Fruit fly (Drosophila melanogaster) whole organism, embryonic: ENCODE results near the gene CG31100.
A peak's percentile ranks its signal among the peaks of the same experiment; 100 is the strongest.

Experiments used
- Aef1 ChIP-seq: fragments of 200-800 bp; sonication (Bioruptor generic); IDR thresholded peaks from 3 replicates; pipeline ENCODE4 v1.3.6; 2022; ENCODE audit warnings: missing biosample characterization, missing genetic modification characterization
- CG10462 ChIP-seq: fragments of 200-800 bp; sonication (Bioruptor generic); optimal IDR thresholded peaks from 2 replicates; lab custom pipeline; 2016; ENCODE audit warnings: missing biosample characterization, missing genetic modification characterization
- CG11456 ChIP-seq: fragments of 200-800 bp; sonication (Bioruptor generic); IDR thresholded peaks from 3 replicates; pipeline ENCODE4 v1.3.6; 2022; ENCODE audit warnings: missing biosample characterization, missing genetic modification characterization
- CG11695 ChIP-seq: fragments of 200-800 bp; sonication (Bioruptor generic); IDR thresholded peaks from 3 replicates; pipeline ENCODE4 v1.3.6; 2022; ENCODE audit warnings: missing biosample characterization, missing genetic modification characterization
- CG12391 ChIP-seq: fragments of 200-800 bp; sonication (Bioruptor generic); optimal IDR thresholded peaks from 3 replicates; lab custom pipeline; 2018; ENCODE audit warnings: missing biosample characterization, mild to moderate bottlenecking, missing genetic modification characterization, moderate library complexity
- CG12744 ChIP-seq: fragments of 200-800 bp; sonication (Bioruptor generic); optimal IDR thresholded peaks from 2 replicates; lab custom pipeline; 2016; ENCODE audit warnings: missing biosample characterization, missing genetic modification characterization
- CG13424 ChIP-seq: fragments of 200-800 bp; sonication (Bioruptor generic); optimal IDR thresholded peaks from 2 replicates; lab custom pipeline; 2019; ENCODE audit warnings: missing biosample characterization, mild to moderate bottlenecking, missing genetic modification characterization, moderate library complexity
- CG13624 ChIP-seq: fragments of 200-800 bp; sonication (Bioruptor generic); optimal IDR thresholded peaks from 2 replicates; lab custom pipeline; 2016; ENCODE audit warnings: missing biosample characterization, missing genetic modification characterization
- CG13894 ChIP-seq: fragments of 200-800 bp; sonication (Bioruptor generic); optimal IDR thresholded peaks from 3 replicates; lab custom pipeline; 2018; ENCODE audit warnings: missing biosample characterization, mild to moderate bottlenecking, missing genetic modification characterization, moderate library complexity
- CG14014 ChIP-seq: fragments of 200-800 bp; sonication (Bioruptor generic); IDR thresholded peaks from 2 replicates; pipeline ENCODE4 v1.3.6; 2022; ENCODE audit warnings: missing biosample characterization, missing genetic modification characterization
- CG14965 ChIP-seq: fragments of 200-800 bp; sonication (Bioruptor generic); optimal IDR thresholded peaks from 2 replicates; lab custom pipeline; 2016; ENCODE audit warnings: missing biosample characterization, missing genetic modification characterization, borderline replicate concordance
- CG1647 ChIP-seq: fragments of 200-800 bp; sonication (Bioruptor generic); optimal IDR thresholded peaks from 3 replicates; lab custom pipeline; 2016; ENCODE audit warnings: missing biosample characterization, missing genetic modification characterization
- CG17186 ChIP-seq: fragments of 200-800 bp; sonication (Bioruptor generic); optimal IDR thresholded peaks from 3 replicates; lab custom pipeline; 2017; ENCODE audit warnings: missing biosample characterization, missing genetic modification reagents, missing genetic modification characterization
- CG18764 ChIP-seq: fragments of 200-800 bp; sonication (Bioruptor generic); optimal IDR thresholded peaks from 3 replicates; lab custom pipeline; 2016; ENCODE audit warnings: missing biosample characterization, missing genetic modification characterization
- CG33557 ChIP-seq: fragments of 200-800 bp; sonication (Bioruptor generic); optimal IDR thresholded peaks from 2 replicates; lab custom pipeline; 2019; ENCODE audit warnings: missing biosample characterization, mild to moderate bottlenecking, missing genetic modification characterization, moderate library complexity
- CG4730 ChIP-seq: fragments of 200-800 bp; sonication (Bioruptor generic); IDR thresholded peaks from 2 replicates; pipeline ENCODE4 v1.3.6; 2022; ENCODE audit warnings: missing biosample characterization, missing genetic modification characterization
- CG7271 ChIP-seq: fragments of 200-800 bp; sonication (Bioruptor generic); optimal IDR thresholded peaks from 2 replicates; lab custom pipeline; 2018; ENCODE audit warnings: missing biosample characterization, mild to moderate bottlenecking, missing genetic modification characterization, moderate library complexity
- CG7786 ChIP-seq: fragments of 200-800 bp; sonication (Bioruptor generic); optimal IDR thresholded peaks from 2 replicates; lab custom pipeline; 2016; ENCODE audit warnings: missing biosample characterization, missing genetic modification characterization
- CG8388 ChIP-seq: fragments of 200-800 bp; sonication (Bioruptor generic); optimal IDR thresholded peaks from 2 replicates; lab custom pipeline; 2019; ENCODE audit warnings: missing biosample characterization, mild to moderate bottlenecking, missing genetic modification characterization, moderate library complexity
- CG9797 ChIP-seq: fragments of 200-800 bp; sonication (Bioruptor generic); optimal IDR thresholded peaks from 3 replicates; lab custom pipeline; 2018; ENCODE audit warnings: missing biosample characterization, mild to moderate bottlenecking, missing genetic modification characterization
- Eip74EF ChIP-seq, 2 experiments: fragments of 200-800 bp in 1 of 2; fragments of >200 bp in 1 of 2; sonication (Bioruptor generic) in 1 of 2; optimal IDR thresholded peaks; 2 replicates each; lab custom pipeline; 2017 to 2019; ENCODE audit warnings: missing biosample characterization in 2 of 2, missing genetic modification characterization in 2 of 2, mild to moderate bottlenecking in 1 of 2, moderate library complexity in 1 of 2
- Gsc ChIP-seq: fragments of 200-800 bp; sonication (Bioruptor generic); IDR thresholded peaks from 2 replicates; pipeline ENCODE4 v1.3.6; 2022; ENCODE audit warnings: missing biosample characterization, missing genetic modification characterization
- Max ChIP-seq: fragments of 200-800 bp; sonication (Bioruptor generic); optimal IDR thresholded peaks from 2 replicates; lab custom pipeline; 2016; ENCODE audit warnings: missing biosample characterization, mild to moderate bottlenecking, missing genetic modification characterization
- NfI ChIP-seq: fragments of 200-800 bp; sonication (Bioruptor generic); optimal IDR thresholded peaks from 3 replicates; lab custom pipeline; 2018; ENCODE audit warnings: missing biosample characterization, mild to moderate bottlenecking, missing genetic modification characterization, moderate library complexity
- Poxn ChIP-seq: fragments of 200-800 bp; sonication (Bioruptor generic); IDR thresholded peaks from 2 replicates; pipeline ENCODE4 v1.3.6; 2022; ENCODE audit warnings: missing biosample characterization, missing genetic modification characterization
- YL-1 ChIP-seq: fragments of 200-800 bp; sonication (Bioruptor generic); optimal IDR thresholded peaks from 3 replicates; lab custom pipeline; 2017; ENCODE audit warnings: missing biosample characterization, mild to moderate bottlenecking, missing genetic modification characterization
- bowl ChIP-seq: fragments of 200-800 bp; sonication (Bioruptor generic); IDR thresholded peaks from 2 replicates; pipeline ENCODE4 v1.3.6; 2022; ENCODE audit warnings: missing biosample characterization, missing genetic modification characterization
- btn ChIP-seq: fragments of 200-800 bp; sonication (Bioruptor generic); optimal IDR thresholded peaks from 2 replicates; lab custom pipeline; 2016; ENCODE audit warnings: missing biosample characterization, missing genetic modification characterization
- cas ChIP-seq: fragments of 200-800 bp; sonication (Bioruptor generic); IDR thresholded peaks from 2 replicates; pipeline ENCODE4 v1.3.6; 2022; ENCODE audit warnings: missing biosample characterization, missing genetic modification characterization
- corto ChIP-seq: fragments of 200-800 bp; sonication (Bioruptor generic); optimal IDR thresholded peaks from 2 replicates; lab custom pipeline; 2016; ENCODE audit warnings: missing biosample characterization, mild to moderate bottlenecking, missing genetic modification characterization, moderate library complexity
- dm ChIP-seq: fragments of 200-800 bp; sonication (Bioruptor generic); optimal IDR thresholded peaks from 3 replicates; lab custom pipeline; 2016; ENCODE audit warnings: missing biosample characterization, missing genetic modification characterization
- gcm ChIP-seq: fragments of 200-800 bp; sonication (Bioruptor generic); optimal IDR thresholded peaks from 2 replicates; lab custom pipeline; 2019; ENCODE audit warnings: missing biosample characterization, mild to moderate bottlenecking, missing genetic modification characterization, moderate library complexity
- kay ChIP-seq: fragments of 200-800 bp; sonication (Bioruptor generic); optimal IDR thresholded peaks from 2 replicates; lab custom pipeline; 2016; ENCODE audit warnings: missing biosample characterization, missing genetic modification characterization
- lbe ChIP-seq: fragments of 200-800 bp; sonication (Bioruptor generic); optimal IDR thresholded peaks from 2 replicates; lab custom pipeline; 2016; ENCODE audit warnings: missing biosample characterization, mild to moderate bottlenecking, missing genetic modification characterization
- lilli ChIP-seq: fragments of 200-800 bp; sonication (Bioruptor generic); optimal IDR thresholded peaks from 3 replicates; lab custom pipeline; 2016; ENCODE audit warnings: missing biosample characterization, missing genetic modification characterization
- mirr ChIP-seq: fragments of 200-800 bp; sonication (Bioruptor generic); optimal IDR thresholded peaks from 3 replicates; lab custom pipeline; 2018; ENCODE audit warnings: missing biosample characterization, mild to moderate bottlenecking, missing genetic modification characterization
- nerfin-2 ChIP-seq: fragments of 200-800 bp; sonication (Bioruptor generic); IDR thresholded peaks from 2 replicates; pipeline ENCODE4 v1.3.6; 2022; ENCODE audit warnings: missing biosample characterization, missing genetic modification characterization; ENCODE audit not compliant: partially characterized antibody
- nom ChIP-seq: fragments of 200-800 bp; sonication (Bioruptor generic); optimal IDR thresholded peaks from 2 replicates; lab custom pipeline; 2017; ENCODE audit warnings: missing biosample characterization, missing genetic modification characterization, mild to moderate bottlenecking, moderate library complexity, missing genetic modification reagents
- pnt ChIP-seq: fragments of 200-800 bp; sonication (Bioruptor generic); optimal IDR thresholded peaks from 3 replicates; lab custom pipeline; 2016; ENCODE audit warnings: missing biosample characterization, missing genetic modification characterization
- pros ChIP-seq: fragments of 200-800 bp; sonication (Bioruptor generic); optimal IDR thresholded peaks from 3 replicates; lab custom pipeline; 2019; ENCODE audit warnings: missing biosample characterization, mild to moderate bottlenecking, missing genetic modification characterization, moderate library complexity
- rib ChIP-seq: fragments of 200-800 bp; sonication (Bioruptor generic); IDR thresholded peaks from 2 replicates; pipeline ENCODE4 v1.3.6; 2022; ENCODE audit warnings: missing biosample characterization, missing genetic modification characterization
- salm ChIP-seq: fragments of 200-800 bp; sonication (Bioruptor generic); optimal IDR thresholded peaks from 2 replicates; lab custom pipeline; 2018; ENCODE audit warnings: missing biosample characterization, mild to moderate bottlenecking, missing genetic modification characterization
- sima ChIP-seq: fragments of 200-800 bp; sonication (Bioruptor generic); optimal IDR thresholded peaks from 2 replicates; lab custom pipeline; 2016; ENCODE audit warnings: missing biosample characterization, missing genetic modification characterization
- sisA ChIP-seq: fragments of 200-800 bp; sonication (Bioruptor generic); IDR thresholded peaks from 2 replicates; pipeline ENCODE4 v1.3.6; 2022; ENCODE audit warnings: missing biosample characterization, missing genetic modification characterization
- sqz ChIP-seq: fragments of 200-800 bp; sonication (Bioruptor generic); optimal IDR thresholded peaks from 3 replicates; lab custom pipeline; 2018; ENCODE audit warnings: missing biosample characterization, mild to moderate bottlenecking, missing genetic modification characterization
- sr ChIP-seq: fragments of 200-800 bp; sonication (Bioruptor generic); IDR thresholded peaks from 3 replicates; pipeline ENCODE4 v1.3.6; 2022; ENCODE audit warnings: missing biosample characterization, missing genetic modification characterization
- tgo ChIP-seq: fragments of 200-800 bp; sonication (Bioruptor generic); IDR thresholded peaks from 3 replicates; pipeline ENCODE4 v1.3.6; 2022; ENCODE audit warnings: missing biosample characterization, missing genetic modification characterization
- tin ChIP-seq: fragments of 200-800 bp; sonication (Bioruptor generic); optimal IDR thresholded peaks from 3 replicates; lab custom pipeline; 2016; ENCODE audit warnings: missing biosample characterization, missing genetic modification characterization
- trem ChIP-seq: fragments of 200-800 bp; optimal IDR thresholded peaks from 3 replicates; lab custom pipeline; 2019; ENCODE audit warnings: missing biosample characterization, mild to moderate bottlenecking, missing genetic modification characterization, moderate library complexity
- trh ChIP-seq: fragments of 200-800 bp; sonication (Bioruptor generic); optimal IDR thresholded peaks from 2 replicates; lab custom pipeline; 2016; ENCODE audit warnings: missing biosample characterization, missing genetic modification characterization
- twi ChIP-seq: fragments of 200-800 bp; optimal IDR thresholded peaks from 2 replicates; lab custom pipeline; 2019; ENCODE audit warnings: missing biosample characterization, mild to moderate bottlenecking, missing genetic modification characterization, moderate library complexity

The CG31100 gene

DNA sequence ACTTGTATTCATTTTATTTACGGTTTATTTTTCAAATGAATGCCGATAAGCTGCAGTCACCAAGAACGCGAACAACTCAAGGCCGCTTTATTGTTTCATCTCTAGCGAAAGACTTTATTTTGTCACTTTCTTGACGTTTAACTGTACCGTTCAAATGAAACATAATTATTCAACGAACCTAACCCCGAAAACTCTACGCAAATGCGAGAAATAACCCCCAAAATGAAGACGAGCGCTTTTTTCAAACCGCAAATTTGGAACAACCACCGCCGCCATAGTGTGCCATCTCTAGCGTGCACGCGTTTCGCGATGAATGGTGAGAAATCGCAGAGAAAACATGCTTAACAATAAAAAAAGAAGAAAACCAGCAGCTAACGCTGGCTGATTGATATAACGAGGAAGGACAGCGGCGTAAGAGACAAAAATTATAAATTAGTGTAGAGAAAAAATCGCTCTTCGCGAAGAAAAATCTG is 18.8 kb downstream of the CG31100 start, which contains the start of gene CG11970 (continued):
- peak; percentile 11 for TF ChIP-seq CG7786
- no peak for TF ChIP-seq sr (GFP tag; lab: Robert Waterston, UW)
- TF ChIP-seq lilli (GFP tag; lab: Kevin White, UChicago): peak; percentile 56
- peak; percentile 8 for TF ChIP-seq CG8388 (GFP tag; lab: Kevin White, UChicago)
- peak; percentile 32 for TF ChIP-seq CG12391 (tag; lab: Kevin White, UChicago)
- no peak for TF ChIP-seq sqz (GFP tag; lab: Kevin White, UChicago)
- peak; percentile 13 for TF ChIP-seq trem (tag; lab: Kevin White, UChicago)
- TF ChIP-seq CG10462 (GFP tag; lab: Kevin White, UChicago): no peak
- no peak for TF ChIP-seq kay (GFP tag; lab: Kevin White, UChicago)
- TF ChIP-seq mirr (GFP tag; lab: Kevin White, UChicago): no peak
- TF ChIP-seq CG33557 (GFP tag; lab: Kevin White, UChicago): no peak
- TF ChIP-seq sisA (GFP tag; lab: Robert Waterston, UW): peak; percentile 55
- TF ChIP-seq CG14965: no peak
- no peak for TF ChIP-seq CG17186
- no peak for TF ChIP-seq cas
- TF ChIP-seq tgo (GFP tag; lab: Robert Waterston, UW): peak; percentile 19; the same call in 1 of the 3 replicates
- no peak for TF ChIP-seq rib (GFP tag; lab: Robert Waterston, UW)
- TF ChIP-seq lbe (GFP tag; lab: Kevin White, UChicago): no peak
- TF ChIP-seq CG1647 (GFP tag; lab: Kevin White, UChicago): no peak
- no peak for TF ChIP-seq Eip74EF (GFP tag; optimal IDR thresholded peaks at IDR 0.05; lab: Kevin White, UChicago)
- TF ChIP-seq CG4730 (GFP tag; lab: Robert Waterston, UW): no peak
- TF ChIP-seq YL-1: peak; percentile 26
- TF ChIP-seq tin (GFP tag; lab: Kevin White, UChicago): peak; percentile 23
- no peak for TF ChIP-seq CG11456
- TF ChIP-seq nom (GFP tag; lab: Kevin White, UChicago): no peak
- 0 out of 2 replicates have a peak, but pooled peaks have one; percentile 19 for TF ChIP-seq nerfin-2 (GFP tag; lab: Robert Waterston, UW)
- TF ChIP-seq Max (GFP tag; lab: Kevin White, UChicago): no peak
- no peak for TF ChIP-seq CG7271 (tag; lab: Kevin White, UChicago)
- no peak for TF ChIP-seq CG11695 (GFP tag; lab: Robert Waterston, UW)
- no peak for TF ChIP-seq sima (GFP tag; lab: Kevin White, UChicago)
- TF ChIP-seq Poxn (GFP tag; lab: Robert Waterston, UW): no peak
- TF ChIP-seq twi (tag; lab: Kevin White, UChicago): no peak
- TF ChIP-seq CG13624 (GFP tag; lab: Kevin White, UChicago): no peak
- TF ChIP-seq pnt (GFP tag; lab: Kevin White, UChicago): peak; percentile 12
- no peak for TF ChIP-seq Gsc (GFP tag; lab: Robert Waterston, UW)
- 0 out of 2 replicates have a peak, but pooled peaks have one; percentile 17 for TF ChIP-seq CG14014 (GFP tag; lab: Robert Waterston, UW)
- TF ChIP-seq salm: no peak
- no peak for TF ChIP-seq CG13894 (tag; lab: Kevin White, UChicago)
- peak; percentile 64 for TF ChIP-seq pros (GFP tag; lab: Kevin White, UChicago)
- TF ChIP-seq btn: no peak
- TF ChIP-seq CG18764: no peak
- TF ChIP-seq CG13424: peak; percentile 46
- TF ChIP-seq bowl (GFP tag; lab: Robert Waterston, UW): no peak
- TF ChIP-seq CG9797 (GFP tag; lab: Kevin White, UChicago): peak; percentile 37
- peak; percentile 61 for TF ChIP-seq dm (GFP tag; lab: Kevin White, UChicago)
- TF ChIP-seq corto (GFP tag; lab: Kevin White, UChicago): no peak
- TF ChIP-seq gcm (GFP tag; lab: Kevin White, UChicago): no peak
- no peak for TF ChIP-seq trh (GFP tag; lab: Kevin White, UChicago)
- no peak for TF ChIP-seq CG12744 (GFP tag; lab: Kevin White, UChicago)
- TF ChIP-seq NfI (GFP tag; lab: Kevin White, UChicago): peak; percentile 18
- TF ChIP-seq Aef1 (GFP tag; lab: Robert Waterston, UW): peak; percentile 48; the same call in 1 of the 3 replicates
